Fruit fly (Drosophila melanogaster) whole organism, adult: ENCODE data around the gene PH4alphaEFB.

Source experiments
- CG11617 ChIP-seq: fragments of 200-800 bp; sonication (Bioruptor generic); optimal IDR thresholded peaks from 2 replicates; lab custom pipeline; 2017; ENCODE audit warnings: mild to moderate bottlenecking, missing biosample characterization, missing genetic modification reagents, missing genetic modification characterization
- CG33017 ChIP-seq: fragments of 200-800 bp; sonication (Bioruptor generic); optimal IDR thresholded peaks from 2 replicates; lab custom pipeline; 2018; ENCODE audit warnings: missing biosample characterization, mild to moderate bottlenecking, missing genetic modification characterization, moderate library complexity
- Clk ChIP-seq: fragments of 200-800 bp; sonication (Bioruptor generic); optimal IDR thresholded peaks from 2 replicates; lab custom pipeline; 2017; ENCODE audit warnings: missing biosample characterization, missing genetic modification characterization
- Crg-1 ChIP-seq: fragments of 200-800 bp; sonication (Bioruptor generic); optimal IDR thresholded peaks from 2 replicates; lab custom pipeline; 2016; ENCODE audit warnings: missing biosample characterization, missing genetic modification characterization
- Mnt ChIP-seq: fragments of 200-800 bp; sonication (Bioruptor generic); optimal IDR thresholded peaks from 2 replicates; lab custom pipeline; 2016; ENCODE audit warnings: missing biosample characterization, mild to moderate bottlenecking, missing genetic modification characterization
- pad ChIP-seq: fragments of 200-800 bp; sonication (Bioruptor generic); optimal IDR thresholded peaks from 3 replicates; lab custom pipeline; 2017; ENCODE audit warnings: missing biosample characterization, missing genetic modification characterization, mild to moderate bottlenecking, moderate library complexity, missing genetic modification reagents

- TF ChIP-seq Mnt (peak; percentile 93), pad (GFP tag; lab: Kevin White, UChicago) (peak; percentile 25), CG11617 (GFP tag; lab: Kevin White, UChicago) (peak; percentile 73), CG33017 (peak; percentile 4), Clk (GFP tag; lab: Kevin White, UChicago) (peak; percentile 18), Crg-1 (GFP tag; lab: Kevin White, UChicago) (peak; percentile 81)
Measured at dm6 chr3R:30450224-30450623, 15.6 kb upstream of the PH4alphaEFB start.
